Worm (Caenorhabditis elegans): ENCODE results near the gene hpr-9.

Gene hpr-9

DNA sequence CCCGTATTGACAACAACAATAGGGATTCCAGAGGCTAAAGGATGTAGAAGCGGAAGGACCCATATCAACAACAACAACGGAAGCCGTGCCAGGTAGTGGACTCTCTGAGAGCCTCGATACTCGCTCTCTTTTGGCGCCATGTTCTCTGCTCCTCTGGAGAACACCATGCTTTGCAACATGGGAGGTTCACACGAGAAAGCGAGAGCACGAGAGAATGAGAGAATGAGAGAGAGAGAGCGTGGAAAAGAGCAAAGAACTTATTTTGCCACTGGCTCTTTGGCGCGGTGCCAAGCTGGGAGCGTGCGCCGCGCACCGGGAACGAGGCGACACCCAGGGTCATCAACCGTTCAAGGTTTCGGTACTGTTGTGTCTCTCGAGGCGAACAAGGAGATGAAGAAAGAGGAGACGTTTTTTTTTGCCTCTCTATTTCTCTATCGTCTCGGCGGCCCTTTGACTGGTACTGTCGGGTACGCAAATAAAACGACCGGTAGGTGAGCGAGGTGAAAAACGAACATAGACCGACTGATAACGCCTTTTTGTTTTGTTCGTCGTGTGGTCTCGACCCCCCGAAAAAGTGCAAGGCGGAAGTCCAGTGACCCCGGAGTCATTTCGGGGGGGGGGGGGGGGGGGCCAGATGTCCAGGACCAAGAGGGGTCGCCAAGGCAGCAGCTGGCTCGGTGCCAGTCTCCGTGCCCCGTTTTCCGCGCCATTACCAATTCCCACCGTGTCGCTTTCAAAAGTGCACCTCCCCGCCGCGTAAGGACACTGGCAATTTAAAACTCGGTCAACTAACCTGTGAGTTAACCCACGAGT is 11.4 kb downstream of the hpr-9 start, which contains the start of gene Y39A1A.10:
Y39A1A.10 (plus strand) TSS at position 139 of the 813 bp plus-strand sequence.
- TF ChIP-seq lin-26 (GFP tag; IDR thresholded peaks at IDR 0.05) (0 out of 2 replicates have a peak, but pooled peaks have one; percentile 11), nfyb-1 (GFP tag; IDR thresholded peaks at IDR 0.05) (0 out of 2 replicates have a peak, but pooled peaks have one; percentile 54), ceh-58 (GFP tag; IDR thresholded peaks at IDR 0.05) (0 out of 2 replicates have a peak, but pooled peaks have one; percentile 74), egrh-3 (GFP tag; IDR thresholded peaks at IDR 0.05) (peak; percentile 95), ztf-26 (tag; optimal IDR thresholded peaks at IDR 0.05) (no peak), zfh-2 (GFP tag; conservative IDR thresholded peaks at IDR 0.05) (peak; percentile 84), lin-35 (GFP tag; optimal IDR thresholded peaks at IDR 0.05) (no peak), cebp-1 (GFP tag; IDR thresholded peaks at IDR 0.05) (no peak), cebp-1 (tag; optimal IDR thresholded peaks at IDR 0.05) (peak; percentile 4), somi-1 (GFP tag; optimal IDR thresholded peaks at IDR 0.05) (no peak)

- no peak for TF ChIP-seq F49E8.2 (tag; optimal IDR thresholded peaks at IDR 0.05; ENCODE audit: insufficient read depth)
- no peak for TF ChIP-seq egl-18 (GFP tag; IDR thresholded peaks at IDR 0.05)
- TF ChIP-seq F22D6.2 (tag; optimal IDR thresholded peaks at IDR 0.05), result no peak
- no peak for TF ChIP-seq madf-8 (GFP tag; conservative IDR thresholded peaks at IDR 0.05)
- no peak for TF ChIP-seq attf-6 (GFP tag; IDR thresholded peaks at IDR 0.05)
- TF ChIP-seq attf-3 (GFP tag; conservative IDR thresholded peaks at IDR 0.05), result no peak
- no peak for TF ChIP-seq fkh-3 (tag; optimal IDR thresholded peaks at IDR 0.05)
- no peak for TF ChIP-seq snpc-1.1 (tag; optimal IDR thresholded peaks at IDR 0.05; ENCODE audit: insufficient read depth)
- no peak for TF ChIP-seq lin-54 (GFP tag; optimal IDR thresholded peaks at IDR 0.05)
- TF ChIP-seq C06A6.2 (GFP tag; conservative IDR thresholded peaks at IDR 0.05), result no peak
These were observed 12.0 kb downstream of the hpr-9 start, which contains the start of gene Y39A1A.9 for ce11 chrIII:10633403-10633674. Y39A1A.9 (minus strand) TSS chrIII:10633501.

DNA sequence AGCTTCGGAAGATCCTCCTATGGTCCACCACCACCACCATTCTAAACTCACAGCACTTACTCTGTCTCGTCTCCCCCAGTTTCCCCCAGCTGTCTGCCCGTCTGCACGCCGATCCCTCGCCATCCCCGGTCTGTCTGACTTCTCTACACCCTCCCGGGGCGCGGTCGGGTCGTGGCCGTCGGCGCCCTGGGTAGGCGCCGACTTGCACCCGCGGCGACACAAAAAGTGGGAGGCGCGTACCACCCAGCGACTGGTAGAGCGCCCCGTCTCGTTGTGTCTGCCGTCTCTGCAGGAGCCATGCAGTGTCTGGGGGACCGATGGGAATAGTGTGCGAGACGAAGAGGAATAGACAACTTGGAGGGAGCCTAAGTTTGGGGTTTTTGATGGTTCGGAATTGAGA is 12.7 kb downstream of the hpr-9 start:
- peak; percentile 21 for TF ChIP-seq tbp1 (GFP tag; optimal IDR thresholded peaks at IDR 0.05)
- TF ChIP-seq F22D6.2 (tag; optimal IDR thresholded peaks at IDR 0.05), result no peak
- no peak for TF ChIP-seq F33H1.4 (GFP tag; IDR thresholded peaks at IDR 0.05)
- TF ChIP-seq attf-5 (GFP tag; optimal IDR thresholded peaks at IDR 0.05), result peak; percentile 78
- peak; percentile 13; the same call in 1 of the 2 replicates for TF ChIP-seq madf-6 (GFP tag; IDR thresholded peaks at IDR 0.05)
- peak; percentile 84 for TF ChIP-seq K12H6.12 (tag; optimal IDR thresholded peaks at IDR 0.05)
- TF ChIP-seq F55B11.4 (tag; optimal IDR thresholded peaks at IDR 0.05; ENCODE audit: borderline replicate concordance, insufficient read depth), result no peak
- TF ChIP-seq ccch-3 (GFP tag; optimal IDR thresholded peaks at IDR 0.05), result no peak
- TF ChIP-seq ceh-27 (GFP tag; optimal IDR thresholded peaks at IDR 0.05), result peak; percentile 78
- TF ChIP-seq ekl-4 (GFP tag; IDR thresholded peaks at IDR 0.05), result peak; percentile 43; the same call in 1 of the 2 replicates
- peak; percentile 92 for TF ChIP-seq hmg-1.2 (GFP tag; IDR thresholded peaks at IDR 0.05)
- peak; percentile 99 for TF ChIP-seq egrh-3 (GFP tag; IDR thresholded peaks at IDR 0.05)
- peak in 1 of 2 experiments; percentile 29 for TF ChIP-seq let-607 (tag; optimal IDR thresholded peaks at IDR 0.05)
- TF ChIP-seq bed-2 (GFP tag; IDR thresholded peaks at IDR 0.05), result peak; percentile 63; the same call in 1 of the 2 replicates
- no peak for TF ChIP-seq lsl-1 (GFP tag; optimal IDR thresholded peaks at IDR 0.05)
- TF ChIP-seq K11D2.4 (GFP tag; IDR thresholded peaks at IDR 0.05), result 0 out of 2 replicates have a peak, but pooled peaks have one; percentile 47
- TF ChIP-seq athp-1 (tag; optimal IDR thresholded peaks at IDR 0.05), result peak; percentile 2
- peak; percentile 44 for TF ChIP-seq ztf-18 (tag; optimal IDR thresholded peaks at IDR 0.05)
- TF ChIP-seq nhr-90 (tag; optimal IDR thresholded peaks at IDR 0.05), result peak; percentile 9
- TF ChIP-seq madf-8 (GFP tag; conservative IDR thresholded peaks at IDR 0.05), result no peak
- 0 out of 2 replicates have a peak, but pooled peaks have one; percentile 31 for TF ChIP-seq lin-26 (GFP tag; IDR thresholded peaks at IDR 0.05)
- peak; percentile 41 for TF ChIP-seq snpc-4 (GFP tag; optimal IDR thresholded peaks at IDR 0.05)
- peak; percentile 3 to 69 (median 62) for TF ChIP-seq snpc-4 (tag; optimal IDR thresholded peaks at IDR 0.05)
- TF ChIP-seq lin-35 (GFP tag; optimal IDR thresholded peaks at IDR 0.05), result peak in 1 of 3 experiments; percentile 18
- TF ChIP-seq ceh-91 (GFP tag; IDR thresholded peaks at IDR 0.05), result no peak
- TF ChIP-seq aptf-2 (GFP tag; conservative IDR thresholded peaks at IDR 0.05), result no peak
- peak; percentile 32 for TF ChIP-seq lin-54 (GFP tag; optimal IDR thresholded peaks at IDR 0.05)
- no peak for TF ChIP-seq sea-2 (GFP tag; IDR thresholded peaks at IDR 0.05)
- no peak for TF ChIP-seq fkh-3 (tag; optimal IDR thresholded peaks at IDR 0.05)
- no peak for TF ChIP-seq him-1 (tag; optimal IDR thresholded peaks at IDR 0.05)
